Worm (Caenorhabditis elegans) whole organism, midembryonic: ENCODE measurements around the gene str-33.

Source experiments
- T22C8.4 ChIP-seq: fragments of 200-800 bp; sonication (Bioruptor generic); IDR thresholded peaks from 2 replicates; pipeline ENCODE4 v1.3.6; 2022; ENCODE audit warnings: missing genetic modification characterization, missing compliant biosample characterization
- cog-1 ChIP-seq: sonication (generic microtip); optimal IDR thresholded peaks from 2 replicates; lab custom pipeline; 2016; ENCODE audit warnings: missing genetic modification characterization, missing compliant biosample characterization
- flt-1 ChIP-seq: fragments of 200-800 bp; sonication (Bioruptor generic); IDR thresholded peaks from 2 replicates; pipeline ENCODE4 v1.3.6; 2022; ENCODE audit warnings: missing genetic modification characterization, missing compliant biosample characterization
- klf-2 ChIP-seq: fragments of 200-800 bp; sonication (Bioruptor generic); conservative IDR thresholded peaks from 2 replicates; pipeline ENCODE4 v1.3.6; 2022; ENCODE audit warnings: missing genetic modification reagents, missing genetic modification characterization, missing compliant biosample characterization
- med-1 ChIP-seq: sonication (generic microtip); optimal IDR thresholded peaks from 2 replicates; lab custom pipeline; 2017; ENCODE audit warnings: missing genetic modification characterization, mild to moderate bottlenecking, missing compliant biosample characterization, antibody characterized with exemption, missing genetic modification reagents; ENCODE audit not compliant: insufficient read depth
- tab-1 ChIP-seq: fragments of 200-800 bp; sonication (Bioruptor generic); IDR thresholded peaks from 2 replicates; pipeline ENCODE4 v1.3.6; 2022; ENCODE audit warnings: missing genetic modification characterization, missing compliant biosample characterization
- ztf-23 ChIP-seq: fragments of 200-800 bp; sonication (Bioruptor generic); IDR thresholded peaks from 2 replicates; pipeline ENCODE4 v1.3.6; 2022; ENCODE audit warnings: missing genetic modification reagents, missing genetic modification characterization, missing compliant biosample characterization

DNA sequence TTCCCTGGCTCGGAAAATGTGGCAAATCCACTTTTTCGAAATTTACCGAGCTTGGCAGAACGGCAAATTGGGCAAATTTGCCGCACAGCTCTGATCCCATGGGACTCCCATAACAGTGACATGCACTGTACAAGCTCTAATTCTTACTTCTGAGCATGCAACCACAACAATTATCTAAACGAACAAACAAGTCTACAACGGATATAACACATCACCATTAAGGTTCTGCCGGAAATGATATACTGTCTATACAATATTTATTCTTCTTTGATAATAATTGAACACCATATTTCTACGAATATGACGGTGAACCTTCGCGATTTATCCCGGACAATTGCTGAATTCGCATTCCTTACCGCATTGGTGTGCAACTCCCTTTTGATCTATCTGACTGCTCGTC is at the start of gene str-33:
- TF ChIP-seq tab-1 (GFP tag; lab: Robert Waterston, UW) (no peak), flt-1 (no peak), cog-1 (tag; lab: Kevin White, UChicago) (no peak), ztf-23 (no peak), T22C8.4 (GFP tag; lab: Robert Waterston, UW) (no peak), klf-2 (GFP tag; lab: Robert Waterston, UW) (no peak), med-1 (GFP tag; lab: Kevin White, UChicago) (no peak)
